Worm (Caenorhabditis elegans) whole organism, mixed stage, embryonic: Measurements from ENCODE around the gene F53A9.9.

Source experiments
- M03D4.4 ChIP-seq: sonication (generic microtip); optimal IDR thresholded peaks from 2 replicates; lab custom pipeline; 2017; ENCODE audit warnings: mild to moderate bottlenecking, missing genetic modification characterization, missing compliant biosample characterization
- bed-3 ChIP-seq: fragments of 200-800 bp; sonication (Bioruptor generic); optimal IDR thresholded peaks from 3 replicates; lab custom pipeline; 2018; ENCODE audit warnings: mild to moderate bottlenecking, missing genetic modification characterization, moderate library complexity, missing compliant biosample characterization
- blmp-1 ChIP-seq: fragments of 150-350 bp; optimal IDR thresholded peaks from 2 replicates; lab custom pipeline; 2014; ENCODE audit warnings: missing biosample characterization, missing genetic modification characterization
- ceh-39 ChIP-seq: fragments of 150-350 bp; optimal IDR thresholded peaks from 2 replicates; lab custom pipeline; 2014; ENCODE audit warnings: missing biosample characterization, missing genetic modification characterization
- ceh-43 ChIP-seq: fragments of 200-800 bp; sonication (Bioruptor generic); optimal IDR thresholded peaks from 2 replicates; lab custom pipeline; 2018; ENCODE audit warnings: mild to moderate bottlenecking, missing genetic modification characterization, moderate library complexity, missing compliant biosample characterization
- ceh-83 ChIP-seq: fragments of 200-800 bp; sonication (Bioruptor generic); optimal IDR thresholded peaks from 2 replicates; lab custom pipeline; 2018; ENCODE audit warnings: mild to moderate bottlenecking, missing genetic modification characterization, missing compliant biosample characterization
- ces-1 ChIP-seq: fragments of 150-350 bp; optimal IDR thresholded peaks from 2 replicates; lab custom pipeline; 2014; ENCODE audit warnings: missing biosample characterization, missing genetic modification reagents, missing genetic modification characterization
- elt-1 ChIP-seq: sonication (generic microtip); optimal IDR thresholded peaks from 2 replicates; lab custom pipeline; 2017; ENCODE audit warnings: missing genetic modification characterization, mild to moderate bottlenecking, missing compliant biosample characterization, antibody characterized with exemption, moderate library complexity, borderline replicate concordance; ENCODE audit not compliant: insufficient read depth
- flh-1 ChIP-seq: fragments of 200-800 bp; sonication (Bioruptor generic); optimal IDR thresholded peaks from 2 replicates; lab custom pipeline; 2018; ENCODE audit warnings: mild to moderate bottlenecking, missing genetic modification characterization, moderate library complexity, missing compliant biosample characterization
- ham-2 ChIP-seq: fragments of 200-800 bp; sonication (Bioruptor generic); optimal IDR thresholded peaks from 2 replicates; lab custom pipeline; 2018; ENCODE audit warnings: mild to moderate bottlenecking, missing genetic modification characterization, missing compliant biosample characterization
- hlh-1 ChIP-seq: fragments of 150-350 bp; optimal IDR thresholded peaks from 2 replicates; lab custom pipeline; 2014; ENCODE audit warnings: missing biosample characterization, missing genetic modification reagents, missing genetic modification characterization
- lin-32 ChIP-seq: fragments of 200-800 bp; sonication (Bioruptor generic); optimal IDR thresholded peaks from 2 replicates; lab custom pipeline; 2018; ENCODE audit warnings: mild to moderate bottlenecking, missing genetic modification characterization, missing compliant biosample characterization
- lsy-2 ChIP-seq: fragments of 150-350 bp; optimal IDR thresholded peaks from 2 replicates; lab custom pipeline; 2014; ENCODE audit warnings: missing biosample characterization, missing genetic modification characterization
- mab-5 ChIP-seq: fragments of 150-350 bp; optimal IDR thresholded peaks from 2 replicates; lab custom pipeline; 2014; ENCODE audit warnings: missing biosample characterization, missing genetic modification characterization
- nhr-12 ChIP-seq: fragments of 150-350 bp; optimal IDR thresholded peaks from 2 replicates; lab custom pipeline; 2014; ENCODE audit warnings: missing biosample characterization, missing genetic modification characterization
- nhr-237 ChIP-seq: fragments of 150-350 bp; optimal IDR thresholded peaks from 2 replicates; lab custom pipeline; 2014; ENCODE audit warnings: missing biosample characterization, missing genetic modification characterization
- nhr-28 ChIP-seq: fragments of 150-350 bp; optimal IDR thresholded peaks from 2 replicates; lab custom pipeline; 2014; ENCODE audit warnings: missing biosample characterization, missing genetic modification characterization
- nhr-76 ChIP-seq: sonication (generic microtip); optimal IDR thresholded peaks from 2 replicates; lab custom pipeline; 2017; ENCODE audit warnings: missing biosample characterization, missing genetic modification characterization
- sem-2 ChIP-seq: fragments of 200-800 bp; sonication (Bioruptor generic); optimal IDR thresholded peaks from 2 replicates; lab custom pipeline; 2018; ENCODE audit warnings: mild to moderate bottlenecking, missing genetic modification characterization, missing compliant biosample characterization
- snpc-4 ChIP-seq: fragments of 150-350 bp; optimal IDR thresholded peaks from 2 replicates; lab custom pipeline; 2014; ENCODE audit warnings: missing biosample characterization, missing genetic modification characterization
- sptf-1 ChIP-seq: sonication (generic microtip); optimal IDR thresholded peaks from 2 replicates; lab custom pipeline; 2017; ENCODE audit warnings: mild to moderate bottlenecking, missing genetic modification characterization, moderate library complexity, missing compliant biosample characterization
- tbx-8 ChIP-seq: fragments of 200-800 bp; sonication (Bioruptor generic); optimal IDR thresholded peaks from 2 replicates; lab custom pipeline; 2018; ENCODE audit warnings: mild to moderate bottlenecking, missing genetic modification characterization, moderate library complexity, missing compliant biosample characterization
- unc-120 ChIP-seq: sonication (generic microtip); optimal IDR thresholded peaks from 2 replicates; lab custom pipeline; 2017; ENCODE audit warnings: missing genetic modification characterization, missing compliant biosample characterization; ENCODE audit not compliant: poor library complexity, severe bottlenecking
- unc-39 ChIP-seq: fragments of 150-350 bp; optimal IDR thresholded peaks from 2 replicates; lab custom pipeline; 2014; ENCODE audit warnings: missing biosample characterization, missing genetic modification characterization
- unc-62 ChIP-seq: fragments of 150-350 bp; optimal IDR thresholded peaks from 2 replicates; lab custom pipeline; 2014; ENCODE audit warnings: missing biosample characterization, missing genetic modification reagents, missing genetic modification characterization
- zip-8 ChIP-seq: fragments of 150-350 bp; optimal IDR thresholded peaks from 2 replicates; lab custom pipeline; 2014; ENCODE audit warnings: missing biosample characterization, missing genetic modification characterization
- ztf-11 ChIP-seq: fragments of 150-350 bp; optimal IDR thresholded peaks from 2 replicates; lab custom pipeline; 2014; ENCODE audit warnings: missing biosample characterization, missing genetic modification characterization

Gene F53A9.9

DNA sequence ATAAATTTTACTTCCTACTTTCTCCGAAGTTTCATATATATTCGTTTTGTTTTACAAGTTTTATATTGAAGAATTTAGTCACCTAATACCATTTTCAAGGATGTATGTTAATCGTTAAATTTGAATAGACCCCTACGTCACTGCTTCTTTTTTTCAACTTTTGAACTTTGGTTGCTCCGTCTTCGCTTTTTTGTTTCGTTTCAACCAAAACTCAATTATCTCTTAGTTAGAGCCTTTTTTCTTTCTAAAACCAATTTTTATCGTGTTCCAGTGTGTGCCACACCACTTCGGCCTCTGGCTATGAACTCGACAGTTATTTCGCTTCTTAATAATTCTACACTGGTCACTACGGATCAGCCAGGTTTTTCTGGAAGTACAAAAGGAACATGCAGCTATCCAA lies 23.0 kb downstream of the F53A9.9 start, which contains the start of gene frpr-8:
frpr-8 (plus strand) TSS at position 301 of the 400 bp plus-strand sequence.
- no peak for TF ChIP-seq hlh-1 (tag; lab: Kevin White, UChicago)
- TF ChIP-seq ces-1 (GFP tag; lab: Kevin White, UChicago): no peak
- no peak for TF ChIP-seq nhr-12 (tag; lab: Kevin White, UChicago)
- TF ChIP-seq bed-3 (GFP tag; lab: Kevin White, UChicago): no peak

DNA sequence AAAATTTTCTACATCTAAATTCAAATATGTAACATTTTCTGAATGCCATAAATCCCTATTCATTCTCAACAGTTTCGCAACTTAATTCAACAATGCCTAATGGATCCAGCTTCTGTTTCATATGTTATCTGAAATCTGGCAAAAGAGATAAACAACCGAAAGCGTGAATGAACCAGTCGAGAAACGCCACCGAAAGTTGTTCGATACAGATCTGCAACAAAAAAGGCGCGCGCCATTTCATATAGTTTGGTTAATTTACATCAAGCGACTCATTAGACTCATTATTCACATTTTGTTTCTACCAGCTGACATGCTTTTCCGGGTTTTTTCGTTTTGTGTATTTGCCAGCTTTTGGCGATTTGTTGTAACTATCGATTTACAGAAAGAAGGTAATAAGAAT lies 39.0 kb downstream of the F53A9.9 start, which contains the start of gene K09E2.1:
K09E2.1 (plus strand) TSS at position 301 of the 400 bp plus-strand sequence.
- TF ChIP-seq nhr-237 (no peak), elt-1 (tag; lab: Kevin White, UChicago) (no peak), ceh-39 (no peak), zip-8 (tag; lab: Kevin White, UChicago) (no peak), ces-1 (GFP tag; lab: Kevin White, UChicago) (no peak), lsy-2 (no peak), tbx-8 (GFP tag; lab: Kevin White, UChicago) (no peak), bed-3 (GFP tag; lab: Kevin White, UChicago) (no peak), nhr-12 (tag; lab: Kevin White, UChicago) (no peak), snpc-4 (tag; lab: Kevin White, UChicago) (no peak)

- TF ChIP-seq nhr-76 (tag; lab: Kevin White, UChicago) (no peak), sptf-1 (tag; lab: Kevin White, UChicago) (no peak), mab-5 (tag; lab: Kevin White, UChicago) (no peak), ztf-11 (tag; lab: Kevin White, UChicago) (no peak), lin-32 (GFP tag; lab: Kevin White, UChicago) (no peak), bed-3 (GFP tag; lab: Kevin White, UChicago) (no peak), M03D4.4 (tag; lab: Kevin White, UChicago) (no peak), snpc-4 (tag; lab: Kevin White, UChicago) (no peak), ceh-43 (GFP tag; lab: Kevin White, UChicago) (no peak)
These were observed 42.7 kb downstream of the F53A9.9 start for ce11 chrX:8677873-8678272.

DNA sequence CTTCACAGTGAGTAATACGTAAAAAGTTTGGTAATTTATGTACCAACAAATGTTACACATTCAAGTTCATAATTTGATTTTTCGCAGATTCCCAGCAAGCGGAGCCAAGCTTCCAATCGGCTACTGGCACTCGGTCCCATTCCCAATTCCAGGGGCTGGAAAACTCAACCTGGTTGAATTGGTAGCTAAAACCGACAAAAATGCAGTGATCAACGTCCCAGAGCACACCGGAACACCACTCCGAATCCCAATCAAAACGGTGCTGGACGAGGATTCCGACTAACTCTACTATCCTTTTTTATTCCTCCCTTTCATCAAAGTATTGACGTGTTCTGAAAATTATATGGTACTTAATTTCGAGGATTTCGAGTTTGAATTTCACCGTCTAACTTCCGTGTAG lies 43.2 kb downstream of the F53A9.9 start:
- no peak for TF ChIP-seq ham-2 (GFP tag; lab: Kevin White, UChicago)
- no peak for TF ChIP-seq sptf-1 (tag; lab: Kevin White, UChicago)
- no peak for TF ChIP-seq ztf-11 (tag; lab: Kevin White, UChicago)
- no peak for TF ChIP-seq flh-1 (GFP tag; lab: Kevin White, UChicago)
- no peak for TF ChIP-seq nhr-28 (tag; lab: Kevin White, UChicago)
- no peak for TF ChIP-seq nhr-76 (tag; lab: Kevin White, UChicago)
- TF ChIP-seq tbx-8 (GFP tag; lab: Kevin White, UChicago): no peak
- no peak for TF ChIP-seq sem-2 (GFP tag; lab: Kevin White, UChicago)
- no peak for TF ChIP-seq nhr-12 (tag; lab: Kevin White, UChicago)
- TF ChIP-seq unc-39 (tag; lab: Kevin White, UChicago): no peak
- TF ChIP-seq unc-120 (tag; lab: Kevin White, UChicago): no peak
- no peak for TF ChIP-seq mab-5 (tag; lab: Kevin White, UChicago)
- TF ChIP-seq elt-1 (tag; lab: Kevin White, UChicago): no peak
- TF ChIP-seq ceh-83: no peak
- TF ChIP-seq hlh-1 (tag; lab: Kevin White, UChicago): no peak
- TF ChIP-seq lsy-2: no peak
- TF ChIP-seq snpc-4 (tag; lab: Kevin White, UChicago): no peak

DNA sequence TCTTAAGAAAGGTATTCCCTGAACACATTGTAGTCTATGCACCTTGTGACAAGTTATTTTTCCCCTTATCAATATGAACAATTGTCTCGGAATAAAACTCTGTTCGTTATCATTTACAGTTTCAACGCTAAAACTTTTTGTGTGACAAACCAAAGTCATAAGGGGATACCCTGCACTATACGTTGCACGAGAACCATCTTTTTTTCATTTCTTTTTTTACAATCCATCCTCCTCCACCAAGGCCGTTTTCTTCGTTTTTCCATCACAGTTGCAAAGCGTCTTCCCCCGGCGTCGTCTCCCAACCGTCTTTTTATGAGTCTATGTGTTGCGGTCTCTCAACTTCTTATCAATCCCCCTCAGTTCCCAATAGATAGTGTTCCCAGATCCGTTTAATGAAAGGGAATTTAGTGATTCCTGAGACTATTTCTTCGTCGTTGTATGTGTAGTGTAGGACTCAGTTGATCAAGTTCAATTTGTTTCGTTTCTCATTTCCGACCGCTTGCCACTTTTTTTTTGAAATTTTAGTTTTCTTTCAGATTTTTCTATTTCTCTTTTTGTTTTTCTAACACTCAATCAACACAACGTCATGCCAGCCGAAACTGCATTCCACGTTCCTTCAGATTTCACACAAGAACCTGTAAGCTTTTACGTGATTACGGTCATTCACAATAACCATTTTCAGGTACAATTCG lies 44.3 kb downstream of the F53A9.9 start:
- TF ChIP-seq sem-2 (GFP tag; lab: Kevin White, UChicago) (no peak), nhr-237 (no peak), nhr-12 (tag; lab: Kevin White, UChicago) (no peak)

ce11 chrX:8675151-8675550 lies 45.4 kb downstream of the F53A9.9 start:
- no peak for TF ChIP-seq hlh-1 (tag; lab: Kevin White, UChicago)
- no peak for TF ChIP-seq nhr-76 (tag; lab: Kevin White, UChicago)
- no peak for TF ChIP-seq blmp-1 (tag; lab: Kevin White, UChicago)
- no peak for TF ChIP-seq tbx-8 (GFP tag; lab: Kevin White, UChicago)
- TF ChIP-seq mab-5 (tag; lab: Kevin White, UChicago): no peak
- no peak for TF ChIP-seq unc-62
- no peak for TF ChIP-seq bed-3 (GFP tag; lab: Kevin White, UChicago)
